Worm (Caenorhabditis elegans) whole organism, mixed stage, embryonic: ENCODE measurements around the gene M110.8.
A peak's percentile ranks its signal among the peaks of the same experiment; 100 is the strongest.

Source experiments
- ceh-83 ChIP-seq: fragments of 200-800 bp; sonication (Bioruptor generic); optimal IDR thresholded peaks from 2 replicates; lab custom pipeline; 2018; ENCODE audit warnings: mild to moderate bottlenecking, missing genetic modification characterization, missing compliant biosample characterization
- ces-1 ChIP-seq: fragments of 150-350 bp; optimal IDR thresholded peaks from 2 replicates; lab custom pipeline; 2014; ENCODE audit warnings: missing biosample characterization, missing genetic modification reagents, missing genetic modification characterization
- elt-1 ChIP-seq: sonication (generic microtip); optimal IDR thresholded peaks from 2 replicates; lab custom pipeline; 2017; ENCODE audit warnings: missing genetic modification characterization, mild to moderate bottlenecking, missing compliant biosample characterization, antibody characterized with exemption, moderate library complexity, borderline replicate concordance; ENCODE audit not compliant: insufficient read depth
- lin-13 ChIP-seq: fragments of 150-350 bp; optimal IDR thresholded peaks from 2 replicates; lab custom pipeline; 2014; ENCODE audit warnings: missing biosample characterization, missing genetic modification characterization
- lsy-2 ChIP-seq: fragments of 150-350 bp; optimal IDR thresholded peaks from 2 replicates; lab custom pipeline; 2014; ENCODE audit warnings: missing biosample characterization, missing genetic modification characterization
- nhr-2 ChIP-seq: fragments of 150-350 bp; optimal IDR thresholded peaks from 2 replicates; lab custom pipeline; 2014; ENCODE audit warnings: missing biosample characterization, missing genetic modification characterization
- nhr-237 ChIP-seq: fragments of 150-350 bp; optimal IDR thresholded peaks from 2 replicates; lab custom pipeline; 2014; ENCODE audit warnings: missing biosample characterization, missing genetic modification characterization
- nhr-28 ChIP-seq: fragments of 150-350 bp; optimal IDR thresholded peaks from 2 replicates; lab custom pipeline; 2014; ENCODE audit warnings: missing biosample characterization, missing genetic modification characterization
- nhr-76 ChIP-seq: sonication (generic microtip); optimal IDR thresholded peaks from 2 replicates; lab custom pipeline; 2017; ENCODE audit warnings: missing biosample characterization, missing genetic modification characterization
- pha-4 ChIP-seq: fragments of 150-350 bp; optimal IDR thresholded peaks from 2 replicates; lab custom pipeline; 2018; ENCODE audit warnings: missing biosample characterization, missing genetic modification reagents, missing genetic modification characterization
- snpc-4 ChIP-seq: fragments of 150-350 bp; optimal IDR thresholded peaks from 2 replicates; lab custom pipeline; 2014; ENCODE audit warnings: missing biosample characterization, missing genetic modification characterization
- unc-39 ChIP-seq: fragments of 150-350 bp; optimal IDR thresholded peaks from 2 replicates; lab custom pipeline; 2014; ENCODE audit warnings: missing biosample characterization, missing genetic modification characterization
- unc-62 ChIP-seq: fragments of 150-350 bp; optimal IDR thresholded peaks from 2 replicates; lab custom pipeline; 2014; ENCODE audit warnings: missing biosample characterization, missing genetic modification reagents, missing genetic modification characterization
- ztf-11 ChIP-seq: fragments of 150-350 bp; optimal IDR thresholded peaks from 2 replicates; lab custom pipeline; 2014; ENCODE audit warnings: missing biosample characterization, missing genetic modification characterization

DNA sequence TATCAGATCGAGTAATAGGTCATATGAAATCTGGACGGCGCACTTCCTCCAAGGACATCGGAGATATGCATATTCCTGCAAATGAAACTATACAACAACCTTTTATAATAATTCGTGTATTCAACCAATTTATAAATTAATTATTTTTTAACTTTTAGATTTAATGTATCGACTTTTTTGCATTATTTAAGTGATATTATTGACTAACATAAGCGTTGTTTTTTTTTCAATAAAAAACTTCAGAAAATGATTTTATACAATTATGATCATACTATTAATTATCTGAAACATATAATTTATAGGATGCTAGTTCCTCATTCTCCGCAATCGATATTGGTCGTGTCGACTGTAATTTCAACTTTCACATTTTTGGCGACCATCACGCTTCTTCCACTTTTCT is 5.3 kb downstream of the M110.8 start, which contains the start of gene col-76:
- TF ChIP-seq ceh-83 (no peak), nhr-76 (tag; lab: Kevin White, UChicago) (no peak), pha-4 (no peak), unc-62 (GFP tag; lab: Kevin White, UChicago) (no peak), snpc-4 (tag; lab: Kevin White, UChicago) (no peak), ztf-11 (no peak), lsy-2 (tag; lab: Kevin White, UChicago) (no peak), nhr-237 (tag; lab: Kevin White, UChicago) (no peak), nhr-28 (tag; lab: Kevin White, UChicago) (no peak), nhr-2 (tag; lab: Kevin White, UChicago) (no peak), unc-39 (tag; lab: Kevin White, UChicago) (no peak), elt-1 (tag; lab: Kevin White, UChicago) (peak; percentile 8), lin-13 (tag; lab: Kevin White, UChicago) (no peak), ces-1 (no peak)
